Worm (Caenorhabditis elegans) whole organism, L3 larva: ENCODE data around the gene hel-1.

ENCODE experiments used
- ceh-16 ChIP-seq: sonication (generic microtip); optimal IDR thresholded peaks from 2 replicates; lab custom pipeline; 2017; ENCODE audit warnings: missing biosample characterization, missing genetic modification characterization
- ceh-82 ChIP-seq: fragments of 150-350 bp; optimal IDR thresholded peaks from 2 replicates; lab custom pipeline; 2014; ENCODE audit warnings: missing biosample characterization, missing genetic modification characterization
- fkh-10 ChIP-seq: sonication (generic microtip); optimal IDR thresholded peaks from 2 replicates; lab custom pipeline; 2017; ENCODE audit warnings: missing biosample characterization, missing genetic modification reagents, missing genetic modification characterization
- skn-1 ChIP-seq: fragments of 150-350 bp; optimal IDR thresholded peaks from 2 replicates; lab custom pipeline; 2014; ENCODE audit warnings: missing biosample characterization, missing genetic modification characterization
- unc-62 ChIP-seq: fragments of 150-350 bp; sonication (generic microtip); optimal IDR thresholded peaks from 4 replicates; lab custom pipeline; 2014; ENCODE audit warnings: missing biosample characterization, missing genetic modification reagents, missing genetic modification characterization

DNA sequence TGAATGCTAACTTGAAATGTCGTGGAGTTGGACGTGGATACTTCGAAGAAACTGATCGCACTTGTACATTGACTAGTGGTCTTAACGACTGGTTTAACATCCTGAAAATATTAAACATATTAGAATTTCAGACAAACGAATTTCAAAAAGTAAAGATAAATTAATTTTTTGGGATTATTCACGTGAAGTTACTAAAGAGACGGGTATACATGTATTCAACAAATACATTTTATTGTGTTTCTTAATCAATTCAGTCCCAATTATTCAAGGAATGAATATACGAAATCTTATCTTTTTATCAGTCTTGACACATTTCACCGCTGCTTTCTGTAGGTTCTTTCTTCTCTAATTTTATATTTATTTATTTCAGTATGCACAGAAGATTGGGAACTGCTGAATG is 50.3 kb downstream of the hel-1 start, which contains the start of the genes mrpl-10 and clec-142:
- TF ChIP-seq skn-1 (tag; lab: Kevin White, UChicago) (no peak), ceh-82 (tag; lab: Kevin White, UChicago) (no peak), unc-62 (GFP tag; lab: Kevin White, UChicago) (no peak), fkh-10 (GFP tag; lab: Kevin White, UChicago) (no peak), ceh-16 (tag; lab: Kevin White, UChicago) (no peak)
